Worm (Caenorhabditis elegans) whole organism, mixed stage, embryonic: Measurements from ENCODE around the gene R09D1.14.

Experiments
- blmp-1 ChIP-seq: fragments of 150-350 bp; optimal IDR thresholded peaks from 2 replicates; lab custom pipeline; 2014; ENCODE audit warnings: missing biosample characterization, missing genetic modification characterization
- elt-3 ChIP-seq: fragments of 150-350 bp; optimal IDR thresholded peaks from 2 replicates; lab custom pipeline; 2014; ENCODE audit warnings: missing biosample characterization, missing genetic modification characterization
- lin-13 ChIP-seq: fragments of 150-350 bp; optimal IDR thresholded peaks from 2 replicates; lab custom pipeline; 2014; ENCODE audit warnings: missing biosample characterization, missing genetic modification characterization
- lsy-2 ChIP-seq: fragments of 150-350 bp; optimal IDR thresholded peaks from 2 replicates; lab custom pipeline; 2014; ENCODE audit warnings: missing biosample characterization, missing genetic modification characterization
- nhr-12 ChIP-seq: fragments of 150-350 bp; optimal IDR thresholded peaks from 2 replicates; lab custom pipeline; 2014; ENCODE audit warnings: missing biosample characterization, missing genetic modification characterization
- pha-4 ChIP-seq: fragments of 150-350 bp; optimal IDR thresholded peaks from 2 replicates; lab custom pipeline; 2018; ENCODE audit warnings: missing biosample characterization, missing genetic modification reagents, missing genetic modification characterization
- snpc-4 ChIP-seq: fragments of 150-350 bp; optimal IDR thresholded peaks from 2 replicates; lab custom pipeline; 2014; ENCODE audit warnings: missing biosample characterization, missing genetic modification characterization
- sptf-1 ChIP-seq: sonication (generic microtip); optimal IDR thresholded peaks from 2 replicates; lab custom pipeline; 2017; ENCODE audit warnings: mild to moderate bottlenecking, missing genetic modification characterization, moderate library complexity, missing compliant biosample characterization
- zip-8 ChIP-seq: fragments of 150-350 bp; optimal IDR thresholded peaks from 2 replicates; lab custom pipeline; 2014; ENCODE audit warnings: missing biosample characterization, missing genetic modification characterization

DNA sequence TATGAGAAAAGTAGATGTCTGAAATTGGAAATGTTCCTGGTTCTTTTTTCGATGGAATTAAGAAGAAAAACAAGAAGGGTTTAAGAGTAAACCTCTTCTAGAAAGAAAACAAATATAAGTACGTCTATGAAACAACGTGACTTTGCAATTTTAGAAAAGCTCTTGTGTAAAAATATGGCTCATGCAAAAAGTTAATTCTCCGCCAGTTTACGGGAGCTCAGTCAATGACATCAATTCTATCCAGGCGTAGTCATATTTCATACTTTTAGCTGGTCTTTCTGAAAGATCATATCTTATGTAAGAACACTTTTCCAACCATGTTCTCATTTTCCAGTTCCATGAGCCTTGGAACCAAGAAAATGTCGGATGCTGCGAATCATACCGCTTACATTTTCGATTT, 30.6 kb upstream of the R09D1.14 start:
- TF ChIP-seq blmp-1 (tag; lab: Kevin White, UChicago) (no peak), sptf-1 (tag; lab: Kevin White, UChicago) (no peak), pha-4 (tag; lab: Kevin White, UChicago) (no peak), elt-3 (tag; lab: Kevin White, UChicago) (no peak), zip-8 (tag; lab: Kevin White, UChicago) (no peak), nhr-12 (no peak), lin-13 (tag; lab: Kevin White, UChicago) (no peak), snpc-4 (tag; lab: Kevin White, UChicago) (no peak), lsy-2 (tag; lab: Kevin White, UChicago) (no peak)
